Worm (Caenorhabditis elegans) whole organism, L3 larva: Measurements from ENCODE around the gene srv-17.

Experiments
- elt-2 ChIP-seq: sonication (generic microtip); optimal IDR thresholded peaks from 2 replicates; lab custom pipeline; 2016; ENCODE audit warnings: missing genetic modification reagents, mild to moderate bottlenecking, missing genetic modification characterization, missing compliant biosample characterization
- elt-3 ChIP-seq, 3 experiments: fragments of 150-350 bp in 1 of 3; sonication (generic microtip) in 2 of 3; optimal IDR thresholded peaks; 2 replicates in 2 of 3; 4 replicates in 1 of 3; lab custom pipeline; 2014 to 2017; ENCODE audit warnings: missing biosample characterization in 3 of 3, missing genetic modification characterization in 3 of 3
- fkh-10 ChIP-seq: sonication (generic microtip); optimal IDR thresholded peaks from 2 replicates; lab custom pipeline; 2017; ENCODE audit warnings: missing biosample characterization, missing genetic modification reagents, missing genetic modification characterization
- fos-1 ChIP-seq: fragments of 150-350 bp; optimal IDR thresholded peaks from 2 replicates; lab custom pipeline; 2014; ENCODE audit warnings: missing biosample characterization, missing genetic modification characterization
- jun-1 ChIP-seq: fragments of 150-350 bp; optimal IDR thresholded peaks from 2 replicates; lab custom pipeline; 2014; ENCODE audit warnings: missing biosample characterization, missing genetic modification reagents, missing genetic modification characterization
- nhr-237 ChIP-seq: fragments of 150-350 bp; optimal IDR thresholded peaks from 2 replicates; lab custom pipeline; 2014; ENCODE audit warnings: missing biosample characterization, missing genetic modification characterization
- nhr-43 ChIP-seq: sonication (generic microtip); optimal IDR thresholded peaks from 2 replicates; lab custom pipeline; 2016; ENCODE audit warnings: mild to moderate bottlenecking, missing genetic modification characterization, missing compliant biosample characterization; ENCODE audit not compliant: poor library complexity, severe bottlenecking
- nhr-76 ChIP-seq: fragments of 150-350 bp; sonication (generic microtip); optimal IDR thresholded peaks from 5 replicates; lab custom pipeline; 2014; ENCODE audit warnings: missing biosample characterization, missing genetic modification characterization
- pha-4 ChIP-seq: fragments of 150-350 bp; optimal IDR thresholded peaks from 2 replicates; lab custom pipeline; 2014; ENCODE audit warnings: missing biosample characterization, missing genetic modification reagents, missing genetic modification characterization
- pqm-1 ChIP-seq: fragments of 150-350 bp; optimal IDR thresholded peaks from 2 replicates; lab custom pipeline; 2017; ENCODE audit warnings: missing biosample characterization, missing genetic modification characterization, inconsistent platforms
- unc-62 ChIP-seq: fragments of 150-350 bp; sonication (generic microtip); optimal IDR thresholded peaks from 4 replicates; lab custom pipeline; 2014; ENCODE audit warnings: missing biosample characterization, missing genetic modification reagents, missing genetic modification characterization
- zag-1 ChIP-seq: fragments of 150-350 bp; optimal IDR thresholded peaks from 2 replicates; lab custom pipeline; 2014; ENCODE audit warnings: missing biosample characterization, missing genetic modification characterization

DNA sequence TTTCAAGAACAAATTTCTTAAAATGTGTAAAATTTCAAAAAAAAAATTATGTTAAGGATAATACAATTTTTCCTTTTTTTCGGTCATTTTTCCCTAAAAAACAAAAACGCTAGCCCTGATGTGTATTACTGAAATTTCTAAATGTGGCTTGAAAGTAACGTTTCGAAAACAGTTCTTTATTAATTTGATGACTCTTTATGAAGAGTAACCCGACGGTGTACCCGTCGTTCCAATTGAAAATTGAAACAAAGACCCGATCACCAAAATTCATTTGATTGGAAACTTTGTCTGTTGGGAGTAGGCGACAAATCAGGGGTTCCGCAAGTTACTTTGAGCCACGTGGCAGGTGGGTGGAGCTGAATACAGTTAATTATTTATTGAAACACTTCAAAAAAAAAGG is 37.2 kb downstream of the srv-17 start:
- TF ChIP-seq elt-3 (tag; optimal IDR thresholded peaks at IDR 0.05; lab: Kevin White, UChicago) (no peak), pha-4 (tag; lab: Kevin White, UChicago) (no peak), jun-1 (tag; lab: Kevin White, UChicago) (no peak), pqm-1 (tag; lab: Kevin White, UChicago) (no peak), nhr-237 (tag; lab: Kevin White, UChicago) (no peak), zag-1 (tag; lab: Kevin White, UChicago) (no peak), unc-62 (GFP tag; lab: Kevin White, UChicago) (no peak), elt-2 (tag; lab: Kevin White, UChicago) (no peak), fkh-10 (GFP tag; lab: Kevin White, UChicago) (no peak), fos-1 (tag; lab: Kevin White, UChicago) (no peak), nhr-43 (no peak), nhr-76 (tag; lab: Kevin White, UChicago) (no peak)
